Worm (Caenorhabditis elegans): ENCODE data around the gene glb-9.

glb-9 gene

ce11 chrII:7469318-7469717 is 49.8 kb downstream of the glb-9 start:
- TF ChIP-seq ceh-16 (tag; optimal IDR thresholded peaks at IDR 0.05) (no peak), lsy-2 (tag; optimal IDR thresholded peaks at IDR 0.05) (no peak), nhr-12 (tag; optimal IDR thresholded peaks at IDR 0.05) (no peak), alr-1 (tag; optimal IDR thresholded peaks at IDR 0.05) (no peak), nhr-11 (tag; optimal IDR thresholded peaks at IDR 0.05) (no peak), snpc-4 (tag; optimal IDR thresholded peaks at IDR 0.05) (no peak), skn-1 (tag; optimal IDR thresholded peaks at IDR 0.05) (no peak), lin-13 (GFP tag; optimal IDR thresholded peaks at IDR 0.05) (no peak), zag-1 (tag; optimal IDR thresholded peaks at IDR 0.05) (no peak), egl-27 (tag; optimal IDR thresholded peaks at IDR 0.05) (no peak), ceh-82 (tag; optimal IDR thresholded peaks at IDR 0.05) (no peak), lin-39 (tag; optimal IDR thresholded peaks at IDR 0.05) (no peak), nhr-23 (tag; optimal IDR thresholded peaks at IDR 0.05) (no peak)

- peak; percentile 8 for TF ChIP-seq unc-55 (GFP tag; optimal IDR thresholded peaks at IDR 0.05)
- no peak for TF ChIP-seq nhr-23 (tag; optimal IDR thresholded peaks at IDR 0.05)
- no peak for TF ChIP-seq ZK546.5 (tag; optimal IDR thresholded peaks at IDR 0.05)
Measured at ce11 chrII:7465519-7465918, 53.6 kb downstream of the glb-9 start, which contains the start of gene sro-1. sro-1 (minus strand) TSS chrII:7465619.

ce11 chrII:7459205-7459604 is 59.9 kb downstream of the glb-9 start, which contains the start of gene D1022.2:
D1022.2 (plus strand) TSS chrII:7459505.
- no peak for TF ChIP-seq egl-27 (tag; optimal IDR thresholded peaks at IDR 0.05)
- TF ChIP-seq sem-4 (tag; optimal IDR thresholded peaks at IDR 0.05) = no peak
- no peak for TF ChIP-seq blmp-1 (tag; optimal IDR thresholded peaks at IDR 0.05; ENCODE audit: insufficient read depth)
- TF ChIP-seq C34F6.9 (tag; optimal IDR thresholded peaks at IDR 0.05) = no peak
- TF ChIP-seq nhr-21 (tag; optimal IDR thresholded peaks at IDR 0.05) = no peak

- TF ChIP-seq ZK546.5 (tag; optimal IDR thresholded peaks at IDR 0.05) = no peak
- TF ChIP-seq ceh-82 (tag; optimal IDR thresholded peaks at IDR 0.05) = no peak
- no peak for TF ChIP-seq nhr-237 (tag; optimal IDR thresholded peaks at IDR 0.05)
- TF ChIP-seq ztf-1 (GFP tag; conservative IDR thresholded peaks at IDR 0.05) = no peak
- TF ChIP-seq aly-2 (tag; optimal IDR thresholded peaks at IDR 0.05) = no peak
- TF ChIP-seq sma-9 (GFP tag; optimal IDR thresholded peaks at IDR 0.05) = no peak
- no peak for TF ChIP-seq sma-9 (tag; optimal IDR thresholded peaks at IDR 0.05)
- TF ChIP-seq nhr-11 (tag; optimal IDR thresholded peaks at IDR 0.05) = no peak
Measured at ce11 chrII:7458706-7459105, 60.4 kb downstream of the glb-9 start, which contains the start of gene D1022.5. D1022.5 (minus strand) TSS chrII:7458806.

- TF ChIP-seq sma-9 (GFP tag; optimal IDR thresholded peaks at IDR 0.05) (peak; percentile 68), sma-9 (tag; optimal IDR thresholded peaks at IDR 0.05) (no peak), skn-1 (tag; optimal IDR thresholded peaks at IDR 0.05) (no peak), ztf-4 (tag; optimal IDR thresholded peaks at IDR 0.05) (no peak), R02D3.7 (tag; optimal IDR thresholded peaks at IDR 0.05) (no peak), C34F6.9 (tag; optimal IDR thresholded peaks at IDR 0.05) (peak; percentile 33), blmp-1 (tag; optimal IDR thresholded peaks at IDR 0.05; ENCODE audit: insufficient read depth) (peak; percentile 56), unc-62 (GFP tag; optimal IDR thresholded peaks at IDR 0.05) (no peak), lsy-2 (tag; optimal IDR thresholded peaks at IDR 0.05) (no peak), lin-39 (tag; optimal IDR thresholded peaks at IDR 0.05) (no peak), ceh-16 (tag; optimal IDR thresholded peaks at IDR 0.05) (no peak), dmd-4 (tag; optimal IDR thresholded peaks at IDR 0.05) (no peak), gmeb-1 (tag; optimal IDR thresholded peaks at IDR 0.05) (peak; percentile 37), lin-13 (GFP tag; optimal IDR thresholded peaks at IDR 0.05) (no peak), nhr-129 (tag; optimal IDR thresholded peaks at IDR 0.05) (no peak), zag-1 (tag; optimal IDR thresholded peaks at IDR 0.05) (no peak), nhr-6 (tag; optimal IDR thresholded peaks at IDR 0.05) (no peak), unc-55 (GFP tag; optimal IDR thresholded peaks at IDR 0.05) (no peak), elt-3 (tag; optimal IDR thresholded peaks at IDR 0.05) (no peak), crh-2 (tag; optimal IDR thresholded peaks at IDR 0.05) (peak; percentile 38), fos-1 (tag; optimal IDR thresholded peaks at IDR 0.05) (peak; percentile 57), mab-5 (tag; optimal IDR thresholded peaks at IDR 0.05) (no peak), nhr-25 (tag; optimal IDR thresholded peaks at IDR 0.05) (no peak)
Measured at ce11 chrII:7457210-7457609, 61.9 kb downstream of the glb-9 start, which contains the start of gene D1022.4. D1022.4 (minus strand) TSS chrII:7457292.
